Fruit fly (Drosophila melanogaster): ENCODE results near the gene Btk.

- TF ChIP-seq D1 (tag; optimal IDR thresholded peaks at IDR 0.05) (no peak), rn (GFP tag; IDR thresholded peaks at IDR 0.05) (no peak)
Observed at dm6 chr2L:8274127-8274526, 26.8 kb downstream of the Btk start.

All from whole organism, pupa.